Fruit fly (Drosophila melanogaster) whole organism, embryonic: ENCODE data around the gene Cpr.

ENCODE experiments used
- Atf6 ChIP-seq: fragments of 200-800 bp; sonication (Bioruptor generic); IDR thresholded peaks from 2 replicates; pipeline ENCODE4 v1.3.6; 2022; ENCODE audit warnings: missing biosample characterization, missing genetic modification characterization
- Blimp-1 ChIP-seq: fragments of 200-800 bp; sonication (Bioruptor generic); optimal IDR thresholded peaks from 3 replicates; lab custom pipeline; 2018; ENCODE audit warnings: missing biosample characterization, missing genetic modification characterization, mild to moderate bottlenecking, moderate library complexity, missing genetic modification reagents
- BtbVII ChIP-seq: fragments of 200-800 bp; sonication (Bioruptor generic); optimal IDR thresholded peaks from 3 replicates; lab custom pipeline; 2017; ENCODE audit warnings: missing biosample characterization, mild to moderate bottlenecking, missing genetic modification characterization
- CG10267 ChIP-seq: fragments of 200-800 bp; sonication (Bioruptor generic); optimal IDR thresholded peaks from 2 replicates; lab custom pipeline; 2018; ENCODE audit warnings: missing biosample characterization, mild to moderate bottlenecking, missing genetic modification characterization, moderate library complexity
- CG10565 ChIP-seq: fragments of 200-800 bp; sonication (Bioruptor generic); optimal IDR thresholded peaks from 3 replicates; lab custom pipeline; 2016; ENCODE audit warnings: missing biosample characterization, mild to moderate bottlenecking, missing genetic modification characterization
- CG11504 ChIP-seq: fragments of 200-800 bp; sonication (Bioruptor generic); optimal IDR thresholded peaks from 3 replicates; lab custom pipeline; 2019; ENCODE audit warnings: missing biosample characterization, mild to moderate bottlenecking, missing genetic modification characterization, moderate library complexity
- CG12391 ChIP-seq: fragments of 200-800 bp; sonication (Bioruptor generic); optimal IDR thresholded peaks from 3 replicates; lab custom pipeline; 2018; ENCODE audit warnings: missing biosample characterization, mild to moderate bottlenecking, missing genetic modification characterization, moderate library complexity
- CG13296 ChIP-seq: fragments of 200-800 bp; sonication (Bioruptor generic); optimal IDR thresholded peaks from 3 replicates; lab custom pipeline; 2018; ENCODE audit warnings: missing biosample characterization, mild to moderate bottlenecking, missing genetic modification characterization
- CG13624 ChIP-seq: fragments of 200-800 bp; sonication (Bioruptor generic); optimal IDR thresholded peaks from 2 replicates; lab custom pipeline; 2016; ENCODE audit warnings: missing biosample characterization, missing genetic modification characterization
- CG14710 ChIP-seq: fragments of 200-800 bp; sonication (Bioruptor generic); optimal IDR thresholded peaks from 3 replicates; lab custom pipeline; 2019; ENCODE audit warnings: missing biosample characterization, mild to moderate bottlenecking, missing genetic modification characterization, moderate library complexity
- CG15269 ChIP-seq: fragments of 200-800 bp; sonication (Bioruptor generic); optimal IDR thresholded peaks from 2 replicates; lab custom pipeline; 2018; ENCODE audit warnings: missing biosample characterization, mild to moderate bottlenecking, missing genetic modification characterization, moderate library complexity
- CG17359 ChIP-seq: fragments of 200-800 bp; sonication (Bioruptor generic); optimal IDR thresholded peaks from 3 replicates; lab custom pipeline; 2018; ENCODE audit warnings: missing biosample characterization, mild to moderate bottlenecking, missing genetic modification characterization, moderate library complexity
- CG17361 ChIP-seq: fragments of 200-800 bp; sonication (Bioruptor generic); IDR thresholded peaks from 3 replicates; pipeline ENCODE4 v1.3.6; 2022; ENCODE audit warnings: missing biosample characterization, missing genetic modification characterization
- CG18262 ChIP-seq: fragments of 200-800 bp; optimal IDR thresholded peaks from 3 replicates; lab custom pipeline; 2019; ENCODE audit warnings: missing biosample characterization, mild to moderate bottlenecking, missing genetic modification characterization, moderate library complexity
- CG18599 ChIP-seq: fragments of 200-800 bp; sonication (Bioruptor generic); optimal IDR thresholded peaks from 3 replicates; lab custom pipeline; 2017; ENCODE audit warnings: missing biosample characterization, missing genetic modification characterization, mild to moderate bottlenecking, moderate library complexity, missing genetic modification reagents
- CG2678 ChIP-seq: fragments of 200-800 bp; sonication (Bioruptor generic); optimal IDR thresholded peaks from 3 replicates; lab custom pipeline; 2019; ENCODE audit warnings: missing biosample characterization, mild to moderate bottlenecking, missing genetic modification characterization, moderate library complexity
- CG2712 ChIP-seq: fragments of 200-800 bp; optimal IDR thresholded peaks from 3 replicates; lab custom pipeline; 2019; ENCODE audit warnings: missing biosample characterization, mild to moderate bottlenecking, missing genetic modification characterization, moderate library complexity
- CG31441 ChIP-seq: fragments of 200-800 bp; sonication (Bioruptor generic); IDR thresholded peaks from 2 replicates; pipeline ENCODE4 v1.3.6; 2022; ENCODE audit warnings: missing biosample characterization, missing genetic modification characterization
- CG3281 ChIP-seq: fragments of 200-800 bp; sonication (Bioruptor generic); optimal IDR thresholded peaks from 3 replicates; lab custom pipeline; 2017; ENCODE audit warnings: missing biosample characterization, mild to moderate bottlenecking, missing genetic modification characterization
- CG6854 ChIP-seq: fragments of 200-800 bp; sonication (Bioruptor generic); optimal IDR thresholded peaks from 3 replicates; lab custom pipeline; 2017; ENCODE audit warnings: missing biosample characterization, mild to moderate bottlenecking, missing genetic modification characterization
- CG7556 ChIP-seq: fragments of 200-800 bp; sonication (Bioruptor generic); optimal IDR thresholded peaks from 2 replicates; lab custom pipeline; 2017; ENCODE audit warnings: missing biosample characterization, mild to moderate bottlenecking, missing genetic modification characterization
- CG7839 ChIP-seq: fragments of 200-800 bp; sonication (Bioruptor generic); optimal IDR thresholded peaks from 3 replicates; lab custom pipeline; 2018; ENCODE audit warnings: missing biosample characterization, mild to moderate bottlenecking, missing genetic modification characterization, moderate library complexity
- CG8290 ChIP-seq, 3 experiments: fragments of 200-800 bp; sonication (Bioruptor generic); optimal IDR thresholded peaks; 2 replicates each; lab custom pipeline; 2016 to 2019; ENCODE audit warnings: missing biosample characterization in 3 of 3, missing genetic modification characterization in 3 of 3, mild to moderate bottlenecking in 2 of 3, moderate library complexity in 1 of 3
- CG9876 ChIP-seq: fragments of 200-800 bp; sonication (Bioruptor generic); optimal IDR thresholded peaks from 2 replicates; lab custom pipeline; 2016; ENCODE audit warnings: missing biosample characterization, missing genetic modification characterization
- CoRest ChIP-seq: fragments of 200-800 bp; sonication (Bioruptor generic); optimal IDR thresholded peaks from 3 replicates; lab custom pipeline; 2018; ENCODE audit warnings: missing biosample characterization, mild to moderate bottlenecking, missing genetic modification characterization, moderate library complexity
- D19A ChIP-seq: fragments of 200-800 bp; optimal IDR thresholded peaks from 3 replicates; lab custom pipeline; 2019; ENCODE audit warnings: missing biosample characterization, mild to moderate bottlenecking, missing genetic modification characterization, moderate library complexity
- Dll ChIP-seq: fragments of 200-800 bp; sonication (Bioruptor generic); IDR thresholded peaks from 4 replicates; pipeline ENCODE4 v1.3.6; 2022; ENCODE audit warnings: missing biosample characterization, missing genetic modification characterization; ENCODE audit not compliant: partially characterized antibody
- Fer1 ChIP-seq: fragments of 200-800 bp; sonication (Bioruptor generic); optimal IDR thresholded peaks from 2 replicates; lab custom pipeline; 2017; ENCODE audit warnings: missing biosample characterization, mild to moderate bottlenecking, missing genetic modification characterization
- Fer3 ChIP-seq: fragments of 200-800 bp; sonication (Bioruptor generic); optimal IDR thresholded peaks from 2 replicates; lab custom pipeline; 2018; ENCODE audit warnings: missing biosample characterization, mild to moderate bottlenecking, missing genetic modification characterization, moderate library complexity
- Hr51 ChIP-seq, 2 experiments: fragments of 200-800 bp; sonication (Bioruptor generic); optimal IDR thresholded peaks; 2 replicates in 1 of 2; 3 replicates in 1 of 2; lab custom pipeline; 2016 to 2018; ENCODE audit warnings: missing biosample characterization in 2 of 2, missing genetic modification characterization in 2 of 2, mild to moderate bottlenecking in 1 of 2, moderate library complexity in 1 of 2
- Meics ChIP-seq: fragments of 200-800 bp; sonication (Bioruptor generic); optimal IDR thresholded peaks from 2 replicates; lab custom pipeline; 2017; ENCODE audit warnings: missing biosample characterization, mild to moderate bottlenecking, missing genetic modification characterization
- NK7.1 ChIP-seq: fragments of 200-800 bp; sonication (Bioruptor generic); optimal IDR thresholded peaks from 3 replicates; lab custom pipeline; 2016; ENCODE audit warnings: missing biosample characterization, missing genetic modification characterization
- Oli ChIP-seq: fragments of 200-800 bp; sonication (Bioruptor generic); optimal IDR thresholded peaks from 2 replicates; lab custom pipeline; 2018; ENCODE audit warnings: missing biosample characterization, mild to moderate bottlenecking, missing genetic modification characterization, moderate library complexity
- Ptx1 ChIP-seq: fragments of 200-800 bp; sonication (Bioruptor generic); IDR thresholded peaks from 2 replicates; pipeline ENCODE4 v1.3.6; 2022; ENCODE audit warnings: missing biosample characterization, missing genetic modification characterization
- Sox100B ChIP-seq: fragments of 200-800 bp; sonication (Bioruptor generic); optimal IDR thresholded peaks from 3 replicates; lab custom pipeline; 2018; ENCODE audit warnings: missing biosample characterization, mild to moderate bottlenecking, missing genetic modification characterization
- Sox102F ChIP-seq: fragments of 200-800 bp; sonication (Bioruptor generic); optimal IDR thresholded peaks from 2 replicates; lab custom pipeline; 2018; ENCODE audit warnings: missing biosample characterization, mild to moderate bottlenecking, missing genetic modification characterization, moderate library complexity
- Xrp1 ChIP-seq: fragments of 200-800 bp; sonication (Bioruptor generic); IDR thresholded peaks from 2 replicates; pipeline ENCODE4 v1.3.6; 2022; ENCODE audit warnings: missing biosample characterization, missing genetic modification characterization
- bsh ChIP-seq, 2 experiments: fragments of 200-800 bp; sonication (Bioruptor generic); optimal IDR thresholded peaks; 2 replicates each; lab custom pipeline; 2017 to 2018; ENCODE audit warnings: mild to moderate bottlenecking in 2 of 2, missing biosample characterization in 2 of 2, missing genetic modification characterization in 2 of 2, moderate library complexity in 1 of 2
- cwo ChIP-seq: fragments of 200-800 bp; sonication (Bioruptor generic); optimal IDR thresholded peaks from 3 replicates; lab custom pipeline; 2017; ENCODE audit warnings: missing biosample characterization, missing genetic modification characterization, mild to moderate bottlenecking, moderate library complexity, missing genetic modification reagents
- dmrt99B ChIP-seq: fragments of 200-800 bp; sonication (Bioruptor generic); optimal IDR thresholded peaks from 2 replicates; lab custom pipeline; 2018; ENCODE audit warnings: missing biosample characterization, mild to moderate bottlenecking, missing genetic modification characterization, moderate library complexity
- fd96Cb ChIP-seq: fragments of 200-800 bp; sonication (Bioruptor generic); optimal IDR thresholded peaks from 2 replicates; lab custom pipeline; 2018; ENCODE audit warnings: missing biosample characterization, mild to moderate bottlenecking, missing genetic modification characterization, moderate library complexity
- lab ChIP-seq: fragments of 200-800 bp; sonication (Bioruptor generic); optimal IDR thresholded peaks from 3 replicates; lab custom pipeline; 2017; ENCODE audit warnings: missing biosample characterization, missing genetic modification characterization, mild to moderate bottlenecking, moderate library complexity, missing genetic modification reagents
- nmo ChIP-seq: fragments of 200-800 bp; sonication (Bioruptor generic); optimal IDR thresholded peaks from 2 replicates; lab custom pipeline; 2018; ENCODE audit warnings: missing biosample characterization, mild to moderate bottlenecking, missing genetic modification characterization, moderate library complexity
- nom ChIP-seq: fragments of 200-800 bp; sonication (Bioruptor generic); optimal IDR thresholded peaks from 2 replicates; lab custom pipeline; 2017; ENCODE audit warnings: missing biosample characterization, missing genetic modification characterization, mild to moderate bottlenecking, moderate library complexity, missing genetic modification reagents
- phol ChIP-seq: fragments of 200-800 bp; sonication (Bioruptor generic); optimal IDR thresholded peaks from 3 replicates; lab custom pipeline; 2018; ENCODE audit warnings: missing biosample characterization, mild to moderate bottlenecking, missing genetic modification characterization, moderate library complexity
- row ChIP-seq: fragments of 200-800 bp; sonication (Bioruptor generic); IDR thresholded peaks from 3 replicates; pipeline ENCODE4 v1.3.6; 2022; ENCODE audit warnings: missing biosample characterization, missing genetic modification characterization

The Cpr gene

dm6 chr2L:6309879-6310278 is 28.8 kb upstream of the Cpr start:
- TF ChIP-seq CG13624 (GFP tag; lab: Kevin White, UChicago) (no peak), fd96Cb (tag; lab: Kevin White, UChicago) (peak; percentile 16), CG15269 (tag; lab: Kevin White, UChicago) (peak; percentile 5), Dll (no peak), CG10267 (peak; percentile 11), CG18599 (GFP tag; lab: Kevin White, UChicago) (peak; percentile 70), CG2678 (tag; lab: Kevin White, UChicago) (peak; percentile 71), phol (tag; lab: Kevin White, UChicago) (peak; percentile 47), CG13296 (peak; percentile 11), CG31441 (GFP tag; lab: Robert Waterston, UW) (peak; percentile 63), nmo (GFP tag; lab: Kevin White, UChicago) (peak; percentile 17), BtbVII (GFP tag; lab: Kevin White, UChicago) (no peak), Atf6 (GFP tag; lab: Robert Waterston, UW) (no peak), Meics (GFP tag; lab: Kevin White, UChicago) (peak; percentile 12), nom (GFP tag; lab: Kevin White, UChicago) (no peak), Fer3 (tag; lab: Kevin White, UChicago) (peak; percentile 33), CG10565 (no peak), row (GFP tag; lab: Robert Waterston, UW) (0 out of 3 replicates have a peak, but pooled peaks have one; percentile 23), Xrp1 (GFP tag; lab: Robert Waterston, UW) (0 out of 2 replicates have a peak, but pooled peaks have one; percentile 34), CG14710 (tag; lab: Kevin White, UChicago) (peak; percentile 22), dmrt99B (tag; lab: Kevin White, UChicago) (peak; percentile 61), CG7556 (peak; percentile 33), Sox100B (GFP tag; lab: Kevin White, UChicago) (peak; percentile 22), Hr51 (GFP tag; optimal IDR thresholded peaks at IDR 0.05; lab: Kevin White, UChicago) (peak in 1 of 2 experiments; percentile 22), Fer1 (GFP tag; lab: Kevin White, UChicago) (peak; percentile 34), NK7.1 (GFP tag; lab: Kevin White, UChicago) (no peak), CoRest (tag; lab: Kevin White, UChicago) (peak; percentile 1), Sox102F (GFP tag; lab: Kevin White, UChicago) (peak; percentile 10), CG6854 (peak; percentile 29), CG11504 (tag; lab: Kevin White, UChicago) (peak; percentile 50), CG8290 (GFP tag; optimal IDR thresholded peaks at IDR 0.05; lab: Kevin White, UChicago) (no peak), CG8290 (tag; optimal IDR thresholded peaks at IDR 0.05; lab: Kevin White, UChicago) (no peak), Blimp-1 (GFP tag; lab: Kevin White, UChicago) (peak; percentile 55), CG18262 (tag; lab: Kevin White, UChicago) (peak; percentile 47), cwo (GFP tag; lab: Kevin White, UChicago) (peak; percentile 34), CG7839 (tag; lab: Kevin White, UChicago) (peak; percentile 46), Oli (tag; lab: Kevin White, UChicago) (peak; percentile 6), CG17361 (GFP tag; lab: Robert Waterston, UW) (peak; percentile 66; the same call in 2 of the 3 replicates), CG3281 (GFP tag; lab: Kevin White, UChicago) (peak; percentile 25), CG12391 (tag; lab: Kevin White, UChicago) (no peak), CG17359 (tag; lab: Kevin White, UChicago) (peak; percentile 39), CG2712 (tag; lab: Kevin White, UChicago) (peak; percentile 49), Ptx1 (GFP tag; lab: Robert Waterston, UW) (0 out of 2 replicates have a peak, but pooled peaks have one; percentile 14), D19A (tag; lab: Kevin White, UChicago) (peak; percentile 9), bsh (GFP tag; optimal IDR thresholded peaks at IDR 0.05; lab: Kevin White, UChicago) (peak in 1 of 2 experiments; percentile 1), CG9876 (GFP tag; lab: Kevin White, UChicago) (no peak), lab (GFP tag; lab: Kevin White, UChicago) (peak; percentile 57)
